Fruit fly (Drosophila melanogaster) ovary, adult (tissue): ENCODE data around the gene CG43137.

Experiments
- CG17801 ChIP-seq: fragments of 200-800 bp; optimal IDR thresholded peaks from 2 replicates; lab custom pipeline; 2019; ENCODE audit warnings: missing biosample characterization, mild to moderate bottlenecking, missing genetic modification characterization, moderate library complexity; ENCODE audit not compliant: partially characterized antibody

Gene CG43137

dm6 chrX:5865051-5865450 lies at the start of gene CG43137:
Gene CG43137 (minus strand): TSS chrX:5865151.
- TF ChIP-seq CG17801 (GFP tag; lab: Kevin White, UChicago) = no peak

dm6 chrX:5907916-5908315 lies 43.0 kb upstream of the CG43137 start, which contains the start of gene CG12236:
Gene CG12236 (plus strand): TSS chrX:5908135.
- TF ChIP-seq CG17801 (GFP tag; lab: Kevin White, UChicago) = peak; percentile 37

- TF ChIP-seq CG17801 (GFP tag; lab: Kevin White, UChicago) = no peak
Observed at dm6 chrX:5905446-5905845, 40.5 kb upstream of the CG43137 start, which contains the start of gene CG4020. Gene CG4020 (plus strand): TSS chrX:5905746.

dm6 chrX:5905086-5905400 lies 40.1 kb upstream of the CG43137 start:
- TF ChIP-seq CG17801 (GFP tag; lab: Kevin White, UChicago) = no peak

dm6 chrX:5904377-5905085 lies 39.6 kb upstream of the CG43137 start:
- no peak for TF ChIP-seq CG17801 (GFP tag; lab: Kevin White, UChicago)

dm6 chrX:5902701-5903100 lies 37.8 kb upstream of the CG43137 start:
- TF ChIP-seq CG17801 (GFP tag; lab: Kevin White, UChicago) = no peak

dm6 chrX:5901628-5902213 lies 36.8 kb upstream of the CG43137 start:
- peak; percentile 59 for TF ChIP-seq CG17801 (GFP tag; lab: Kevin White, UChicago)

dm6 chrX:5900146-5901093 lies 35.5 kb upstream of the CG43137 start, which contains the start of gene Act5C:
Gene Act5C (plus strand): TSS chrX:5900861.
- peak; percentile 94 for TF ChIP-seq CG17801 (GFP tag; lab: Kevin White, UChicago)

dm6 chrX:5899241-5900145 lies 34.5 kb upstream of the CG43137 start:
- no peak for TF ChIP-seq CG17801 (GFP tag; lab: Kevin White, UChicago)

dm6 chrX:5896809-5897700 lies 32.1 kb upstream of the CG43137 start:
- TF ChIP-seq CG17801 (GFP tag; lab: Kevin White, UChicago) = no peak

- TF ChIP-seq CG17801 (GFP tag; lab: Kevin White, UChicago) = peak; percentile 92
Observed at dm6 chrX:5895821-5896550, 31.0 kb upstream of the CG43137 start.
